Worm (Caenorhabditis elegans) whole organism, young adult: ENCODE measurements around the gene zim-2.
A peak's percentile ranks its signal among the peaks of the same experiment; 100 is the strongest.

Experiments
- B0261.1 ChIP-seq: sonication (generic microtip); optimal IDR thresholded peaks from 2 replicates; lab custom pipeline; 2016; ENCODE audit warnings: mild to moderate bottlenecking, missing genetic modification characterization, moderate library complexity, missing compliant biosample characterization
- D2030.7 ChIP-seq: fragments of 200-800 bp; sonication (Bioruptor generic); IDR thresholded peaks from 2 replicates; pipeline ENCODE4 v1.3.6; 2022; ENCODE audit warnings: missing genetic modification reagents, missing genetic modification characterization, missing compliant biosample characterization
- F10E7.11 ChIP-seq: sonication (generic microtip); optimal IDR thresholded peaks from 2 replicates; lab custom pipeline; 2017; ENCODE audit warnings: mild to moderate bottlenecking, missing genetic modification characterization, moderate library complexity, missing compliant biosample characterization
- K12H6.12 ChIP-seq: fragments of 200-800 bp; sonication (Bioruptor generic); optimal IDR thresholded peaks from 2 replicates; lab custom pipeline; 2018; ENCODE audit warnings: mild to moderate bottlenecking, missing genetic modification characterization, missing compliant biosample characterization
- Y56A3A.18 ChIP-seq: fragments of 200-800 bp; sonication (Bioruptor generic); IDR thresholded peaks from 2 replicates; pipeline ENCODE4 v1.3.6; 2022; ENCODE audit warnings: missing genetic modification reagents, missing genetic modification characterization, missing compliant biosample characterization
- Y95B8A.8 ChIP-seq: fragments of 200-800 bp; sonication (Bioruptor generic); IDR thresholded peaks from 2 replicates; pipeline ENCODE4 v1.3.6; 2022; ENCODE audit warnings: missing genetic modification reagents, missing genetic modification characterization, missing compliant biosample characterization
- atf-7 ChIP-seq: sonication (generic microtip); optimal IDR thresholded peaks from 2 replicates; lab custom pipeline; 2017; ENCODE audit warnings: mild to moderate bottlenecking, missing genetic modification characterization, missing compliant biosample characterization
- bed-1 ChIP-seq: fragments of 200-800 bp; sonication (Bioruptor generic); IDR thresholded peaks from 2 replicates; pipeline ENCODE4 v1.3.6; 2022; ENCODE audit warnings: missing genetic modification reagents, missing genetic modification characterization, missing compliant biosample characterization
- cebp-1 ChIP-seq, 2 experiments: fragments of 200-800 bp in 1 of 2; sonication (Bioruptor generic) in 1 of 2; sonication (generic microtip) in 1 of 2; IDR thresholded peaks in 1 of 2; optimal IDR thresholded peaks in 1 of 2; 2 replicates each; pipeline versions ENCODE4 v1.3.6 to Lab custom; 2017 to 2022; ENCODE audit warnings: missing compliant biosample characterization in 2 of 2, missing genetic modification characterization in 2 of 2, mild to moderate bottlenecking in 1 of 2, missing genetic modification reagents in 1 of 2, moderate library complexity in 1 of 2
- ceh-79 ChIP-seq: sonication (generic microtip); optimal IDR thresholded peaks from 2 replicates; lab custom pipeline; 2017; ENCODE audit warnings: mild to moderate bottlenecking, missing genetic modification characterization, missing compliant biosample characterization
- ceh-91 ChIP-seq: fragments of 200-800 bp; sonication (Bioruptor generic); IDR thresholded peaks from 2 replicates; pipeline ENCODE4 v1.3.6; 2022; ENCODE audit warnings: missing genetic modification reagents, missing genetic modification characterization, missing compliant biosample characterization
- dox-1 ChIP-seq: fragments of 200-800 bp; sonication (Bioruptor generic); IDR thresholded peaks from 2 replicates; pipeline ENCODE4 v1.3.6; 2022; ENCODE audit warnings: missing genetic modification reagents, missing genetic modification characterization, missing compliant biosample characterization
- efl-1 ChIP-seq: fragments of 150-350 bp; optimal IDR thresholded peaks from 2 replicates; lab custom pipeline; 2014; ENCODE audit warnings: missing biosample characterization, missing genetic modification reagents, missing genetic modification characterization
- ekl-4 ChIP-seq: fragments of 200-800 bp; sonication (Bioruptor generic); IDR thresholded peaks from 2 replicates; pipeline ENCODE4 v1.3.6; 2022; ENCODE audit warnings: missing genetic modification reagents, missing genetic modification characterization, missing compliant biosample characterization
- fkh-3 ChIP-seq: sonication (generic microtip); optimal IDR thresholded peaks from 2 replicates; lab custom pipeline; 2016; ENCODE audit warnings: mild to moderate bottlenecking, missing genetic modification characterization, missing compliant biosample characterization
- gei-17 ChIP-seq: fragments of 200-800 bp; sonication (Bioruptor generic); optimal IDR thresholded peaks from 2 replicates; lab custom pipeline; 2018; ENCODE audit warnings: mild to moderate bottlenecking, missing genetic modification characterization, missing compliant biosample characterization
- hlh-12 ChIP-seq: sonication (generic microtip); optimal IDR thresholded peaks from 2 replicates; lab custom pipeline; 2016; ENCODE audit warnings: missing genetic modification characterization, missing compliant biosample characterization
- hlh-26 ChIP-seq: fragments of 200-800 bp; sonication (Bioruptor generic); conservative IDR thresholded peaks from 2 replicates; pipeline ENCODE4 v1.3.6; 2022; ENCODE audit warnings: missing genetic modification reagents, missing genetic modification characterization, missing compliant biosample characterization
- lag-1 ChIP-seq: fragments of 200-800 bp; sonication (Bioruptor generic); IDR thresholded peaks from 2 replicates; pipeline ENCODE4 v1.3.6; 2022; ENCODE audit warnings: missing genetic modification reagents, missing genetic modification characterization, missing compliant biosample characterization
- lin-26 ChIP-seq: fragments of 200-800 bp; sonication (Bioruptor generic); IDR thresholded peaks from 2 replicates; pipeline ENCODE4 v1.3.6; 2022; ENCODE audit warnings: missing genetic modification reagents, missing genetic modification characterization, missing compliant biosample characterization
- lin-40 ChIP-seq: sonication (generic microtip); optimal IDR thresholded peaks from 2 replicates; lab custom pipeline; 2016; ENCODE audit warnings: missing genetic modification characterization, mild to moderate bottlenecking, missing compliant biosample characterization, missing genotype, missing genetic modification reagents
- lin-54 ChIP-seq: fragments of 200-800 bp; sonication (Bioruptor generic); optimal IDR thresholded peaks from 2 replicates; lab custom pipeline; 2018; ENCODE audit warnings: mild to moderate bottlenecking, missing genetic modification characterization, missing compliant biosample characterization
- lir-1 ChIP-seq: fragments of 200-800 bp; sonication (Bioruptor generic); conservative IDR thresholded peaks from 2 replicates; pipeline ENCODE4 v1.3.6; 2022; ENCODE audit warnings: missing genetic modification reagents, missing genetic modification characterization, missing compliant biosample characterization
- lsl-1 ChIP-seq: fragments of 200-800 bp; sonication (Bioruptor generic); optimal IDR thresholded peaks from 2 replicates; lab custom pipeline; 2018; ENCODE audit warnings: mild to moderate bottlenecking, missing genetic modification characterization, moderate library complexity, missing compliant biosample characterization
- madf-6 ChIP-seq: fragments of 200-800 bp; sonication (Bioruptor generic); IDR thresholded peaks from 2 replicates; pipeline ENCODE4 v1.3.6; 2022; ENCODE audit warnings: missing genetic modification reagents, missing genetic modification characterization, missing compliant biosample characterization
- mcd-1 ChIP-seq: fragments of 200-800 bp; sonication (Bioruptor generic); IDR thresholded peaks from 2 replicates; pipeline ENCODE4 v1.3.6; 2022; ENCODE audit warnings: missing genetic modification reagents, missing genetic modification characterization, missing compliant biosample characterization
- mxl-1 ChIP-seq: sonication (generic microtip); optimal IDR thresholded peaks from 2 replicates; lab custom pipeline; 2016; ENCODE audit warnings: missing genetic modification characterization, missing compliant biosample characterization
- nfyb-1 ChIP-seq: fragments of 200-800 bp; sonication (Bioruptor generic); IDR thresholded peaks from 2 replicates; pipeline ENCODE4 v1.3.6; 2022; ENCODE audit warnings: missing genetic modification reagents, missing genetic modification characterization, missing compliant biosample characterization
- nhr-120 ChIP-seq: fragments of 200-800 bp; sonication (Bioruptor generic); IDR thresholded peaks from 2 replicates; pipeline ENCODE4 v1.3.6; 2022; ENCODE audit warnings: missing genetic modification characterization, missing compliant biosample characterization
- nhr-80 ChIP-seq: sonication (generic microtip); optimal IDR thresholded peaks from 2 replicates; lab custom pipeline; 2016; ENCODE audit warnings: missing genetic modification characterization, missing compliant biosample characterization
- pbrm-1 ChIP-seq: fragments of 200-800 bp; sonication (Bioruptor generic); IDR thresholded peaks from 2 replicates; pipeline ENCODE4 v1.3.6; 2022; ENCODE audit warnings: missing genetic modification reagents, missing genetic modification characterization, missing compliant biosample characterization
- rcor-1 ChIP-seq: fragments of 200-800 bp; sonication (Bioruptor generic); IDR thresholded peaks from 2 replicates; pipeline ENCODE4 v1.3.6; 2022; ENCODE audit warnings: missing genetic modification reagents, missing genetic modification characterization, missing compliant biosample characterization
- repo-1 ChIP-seq: sonication (generic microtip); optimal IDR thresholded peaks from 2 replicates; lab custom pipeline; 2017; ENCODE audit warnings: mild to moderate bottlenecking, missing genetic modification characterization, missing compliant biosample characterization
- somi-1 ChIP-seq: fragments of 200-800 bp; sonication (Bioruptor generic); optimal IDR thresholded peaks from 2 replicates; lab custom pipeline; 2018; ENCODE audit warnings: mild to moderate bottlenecking, missing genetic modification characterization, missing compliant biosample characterization
- tbp1 ChIP-seq: fragments of 200-800 bp; sonication (Bioruptor generic); optimal IDR thresholded peaks from 2 replicates; lab custom pipeline; 2018; ENCODE audit warnings: mild to moderate bottlenecking, missing genetic modification characterization, missing compliant biosample characterization
- unc-130 ChIP-seq: sonication (generic microtip); optimal IDR thresholded peaks from 2 replicates; lab custom pipeline; 2016; ENCODE audit warnings: missing genetic modification reagents, missing genetic modification characterization, missing compliant biosample characterization
- unc-62 ChIP-seq: fragments of 150-350 bp; optimal IDR thresholded peaks from 2 replicates; lab custom pipeline; 2014; ENCODE audit warnings: missing biosample characterization, missing genetic modification reagents, missing genetic modification characterization
- xnd-1 ChIP-seq: sonication (generic microtip); optimal IDR thresholded peaks from 2 replicates; lab custom pipeline; 2016; ENCODE audit warnings: missing genotype, missing genetic modification reagents, missing genetic modification characterization, missing compliant biosample characterization
- zfh-2 ChIP-seq: fragments of 200-800 bp; sonication (Bioruptor generic); conservative IDR thresholded peaks from 2 replicates; pipeline ENCODE4 v1.3.6; 2022; ENCODE audit warnings: missing genetic modification reagents, missing genetic modification characterization, missing compliant biosample characterization
- zim-3 ChIP-seq: sonication (generic microtip); optimal IDR thresholded peaks from 2 replicates; lab custom pipeline; 2017; ENCODE audit warnings: mild to moderate bottlenecking, missing genetic modification characterization, moderate library complexity, missing compliant biosample characterization
- ztf-18 ChIP-seq: sonication (generic microtip); optimal IDR thresholded peaks from 2 replicates; lab custom pipeline; 2016; ENCODE audit warnings: missing genotype, mild to moderate bottlenecking, missing genetic modification characterization, missing compliant biosample characterization
- ztf-25 ChIP-seq: fragments of 200-800 bp; sonication (Bioruptor generic); IDR thresholded peaks from 2 replicates; pipeline ENCODE4 v1.3.6; 2022; ENCODE audit warnings: missing genetic modification reagents, missing genetic modification characterization, missing compliant biosample characterization
- ztf-28 ChIP-seq: fragments of 200-800 bp; sonication (Bioruptor generic); IDR thresholded peaks from 2 replicates; pipeline ENCODE4 v1.3.6; 2022; ENCODE audit warnings: missing genetic modification reagents, missing genetic modification characterization, missing compliant biosample characterization
- ztf-6 ChIP-seq: fragments of 200-800 bp; sonication (Bioruptor generic); IDR thresholded peaks from 2 replicates; pipeline ENCODE4 v1.3.6; 2022; ENCODE audit warnings: missing genetic modification reagents, missing genetic modification characterization, missing compliant biosample characterization

zim-2 gene

ce11 chrIV:10542283-10542682 lies 12.8 kb upstream of the zim-2 start:
- TF ChIP-seq ztf-6 (GFP tag; lab: Robert Waterston, UW) (no peak), nhr-80 (tag; lab: Kevin White, UChicago) (peak; percentile 50)

- TF ChIP-seq unc-130 (GFP tag; lab: Kevin White, UChicago) (no peak), lag-1 (GFP tag; lab: Robert Waterston, UW) (no peak), mxl-1 (tag; lab: Kevin White, UChicago) (no peak), zim-3 (tag; lab: Kevin White, UChicago) (no peak), lin-54 (GFP tag; lab: Kevin White, UChicago) (no peak), ztf-18 (tag; lab: Kevin White, UChicago) (no peak), nhr-80 (tag; lab: Kevin White, UChicago) (peak; percentile 51)
Observed at ce11 chrIV:10543361-10543760, 11.7 kb upstream of the zim-2 start.

DNA sequence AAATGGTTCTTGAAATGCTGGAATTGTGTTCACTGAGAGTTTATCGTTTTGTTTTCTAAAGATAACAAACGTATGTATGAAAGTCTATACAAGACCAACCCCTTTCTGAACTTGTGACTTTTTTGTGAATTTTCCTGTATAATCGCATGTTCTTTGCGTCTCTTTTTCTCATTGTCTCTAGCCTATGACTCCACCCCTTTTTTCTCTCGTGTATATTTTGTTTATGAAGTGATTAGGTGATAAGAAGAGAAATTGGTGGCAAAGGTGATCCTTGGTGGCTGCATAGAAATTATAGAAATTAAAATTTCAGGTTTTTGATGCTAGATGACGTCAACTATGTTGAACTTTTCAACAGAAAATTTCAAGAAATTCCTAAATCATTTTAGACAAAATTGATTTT lies 10.0 kb upstream of the zim-2 start, which contains the start of gene T07G12.5:
Gene T07G12.5 (minus strand): TSS at position 101 of the 400 bp plus-strand sequence.
- no peak for TF ChIP-seq gei-17 (GFP tag; lab: Kevin White, UChicago)
- TF ChIP-seq rcor-1 (GFP tag; lab: Robert Waterston, UW): no peak
- no peak for TF ChIP-seq pbrm-1 (GFP tag; lab: Robert Waterston, UW)
- no peak for TF ChIP-seq atf-7 (tag; lab: Kevin White, UChicago)
- TF ChIP-seq ekl-4 (GFP tag; lab: Robert Waterston, UW): no peak
- TF ChIP-seq K12H6.12 (tag; lab: Kevin White, UChicago): no peak
- no peak for TF ChIP-seq hlh-12 (tag; lab: Kevin White, UChicago)
- TF ChIP-seq B0261.1 (tag; lab: Kevin White, UChicago): no peak
- TF ChIP-seq F10E7.11: no peak
- no peak for TF ChIP-seq fkh-3
- TF ChIP-seq lin-26 (GFP tag; lab: Robert Waterston, UW): no peak
- no peak for TF ChIP-seq zfh-2 (GFP tag; lab: Robert Waterston, UW)
- TF ChIP-seq nhr-120 (GFP tag; lab: Robert Waterston, UW): no peak
- TF ChIP-seq ztf-28 (GFP tag; lab: Robert Waterston, UW): no peak
- no peak for TF ChIP-seq ztf-25 (GFP tag; lab: Robert Waterston, UW)
- TF ChIP-seq unc-62: no peak
- no peak for TF ChIP-seq Y95B8A.8 (GFP tag; lab: Robert Waterston, UW)

DNA sequence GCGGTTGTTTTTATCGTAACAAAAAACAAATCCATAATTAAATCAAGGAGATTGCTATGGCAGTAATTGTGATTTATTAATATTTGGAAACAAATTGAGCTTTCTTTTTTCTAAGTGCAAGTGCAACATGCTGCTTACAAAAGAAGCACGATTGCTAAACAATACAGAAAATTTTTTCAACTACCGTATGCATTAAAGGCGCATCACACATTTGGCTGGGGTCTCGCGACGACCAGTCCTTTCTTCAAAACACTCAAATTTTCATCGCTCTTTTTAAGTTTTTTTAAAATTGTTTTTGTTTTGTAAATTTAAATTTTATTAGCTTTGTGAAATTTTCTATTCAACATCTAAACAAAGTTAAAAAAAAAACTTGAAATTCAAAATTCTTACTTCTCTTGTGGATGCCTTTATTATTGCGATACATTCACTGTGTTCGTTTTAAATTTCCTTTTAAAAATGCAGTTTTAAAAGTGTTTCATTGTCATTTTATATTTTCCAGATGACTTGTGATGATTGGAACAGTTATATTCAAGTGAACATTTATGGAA lies 8.4 kb upstream of the zim-2 start, which contains the start of gene zim-1:
Gene zim-1 (plus strand): TSS at position 498 of the 548 bp plus-strand sequence.
- TF ChIP-seq repo-1 (tag; lab: Kevin White, UChicago) (no peak), lsl-1 (GFP tag; lab: Kevin White, UChicago) (peak; percentile 85), D2030.7 (GFP tag; lab: Robert Waterston, UW) (no peak), Y56A3A.18 (GFP tag; lab: Robert Waterston, UW) (no peak), ceh-91 (GFP tag; lab: Robert Waterston, UW) (0 out of 2 replicates have a peak, but pooled peaks have one; percentile 15), lin-40 (tag; lab: Kevin White, UChicago) (no peak), lir-1 (no peak), madf-6 (GFP tag; lab: Robert Waterston, UW) (peak; percentile 78), hlh-26 (no peak), xnd-1 (tag; lab: Kevin White, UChicago) (peak; percentile 77), ztf-18 (tag; lab: Kevin White, UChicago) (no peak), efl-1 (GFP tag; lab: Kevin White, UChicago) (peak; percentile 5), mcd-1 (GFP tag; lab: Robert Waterston, UW) (no peak), zfh-2 (GFP tag; lab: Robert Waterston, UW) (no peak), fkh-3 (no peak), tbp1 (GFP tag; lab: Kevin White, UChicago) (no peak), somi-1 (GFP tag; lab: Kevin White, UChicago) (no peak), nfyb-1 (no peak), bed-1 (GFP tag; lab: Robert Waterston, UW) (no peak), dox-1 (GFP tag; lab: Robert Waterston, UW) (no peak), ceh-79 (tag; lab: Kevin White, UChicago) (no peak), rcor-1 (GFP tag; lab: Robert Waterston, UW) (peak; percentile 26; the same call in 1 of the 2 replicates), cebp-1 (GFP tag; IDR thresholded peaks at IDR 0.05; lab: Robert Waterston, UW) (no peak), cebp-1 (tag; optimal IDR thresholded peaks at IDR 0.05; lab: Kevin White, UChicago) (no peak)
